Fruit fly (Drosophila melanogaster): Measurements from ENCODE around the gene sinu.
A peak's percentile ranks its signal among the peaks of the same experiment; 100 is the strongest.

The sinu gene

DNA sequence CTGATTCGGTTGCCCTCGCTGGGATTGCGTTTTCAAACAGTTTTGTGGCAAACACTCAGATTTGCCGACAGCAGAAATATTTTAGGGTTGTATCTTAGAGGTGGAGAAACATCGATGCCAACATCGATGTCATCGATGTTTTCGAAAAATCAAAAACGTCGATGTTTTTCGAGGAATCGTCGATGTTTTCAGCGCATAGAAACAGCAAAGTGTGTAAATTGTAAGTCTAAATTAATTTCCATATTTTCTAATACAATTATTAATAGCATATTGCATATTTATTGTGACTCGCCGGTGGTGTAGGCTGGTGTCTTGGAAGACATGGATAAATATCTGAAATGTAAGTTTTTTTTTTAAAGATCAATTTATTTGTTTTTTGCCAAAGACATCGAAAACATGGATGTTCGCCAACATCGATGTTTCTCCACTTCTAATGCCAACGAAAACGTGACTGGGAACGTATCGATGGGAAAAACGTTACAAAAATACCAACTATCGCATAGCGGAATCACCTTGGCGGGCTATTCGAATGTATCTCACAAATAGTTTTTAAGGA lies 42.5 kb upstream of the sinu start, which contains the start of gene TM9SF3:
TM9SF3 (minus strand) TSS at position 120 of the 556 bp plus-strand sequence.
- TF ChIP-seq fd96Ca (GFP tag; IDR thresholded peaks at IDR 0.05), result no peak
- no peak for TF ChIP-seq CG15710 (tag; optimal IDR thresholded peaks at IDR 0.05)
- no peak for TF ChIP-seq gl (tag; optimal IDR thresholded peaks at IDR 0.05)
- TF ChIP-seq CG34367 (tag; optimal IDR thresholded peaks at IDR 0.05), result no peak
- TF ChIP-seq CG32121 (GFP tag; IDR thresholded peaks at IDR 0.05), result no peak
- TF ChIP-seq CG14655 (GFP tag; optimal IDR thresholded peaks at IDR 0.05), result no peak
- no peak for TF ChIP-seq CG17806 (tag; optimal IDR thresholded peaks at IDR 0.05)
- TF ChIP-seq D1 (tag; optimal IDR thresholded peaks at IDR 0.05), result no peak
- no peak for TF ChIP-seq CG13204 (GFP tag; optimal IDR thresholded peaks at IDR 0.05)
- TF ChIP-seq CG9948 (tag; optimal IDR thresholded peaks at IDR 0.05), result no peak

DNA sequence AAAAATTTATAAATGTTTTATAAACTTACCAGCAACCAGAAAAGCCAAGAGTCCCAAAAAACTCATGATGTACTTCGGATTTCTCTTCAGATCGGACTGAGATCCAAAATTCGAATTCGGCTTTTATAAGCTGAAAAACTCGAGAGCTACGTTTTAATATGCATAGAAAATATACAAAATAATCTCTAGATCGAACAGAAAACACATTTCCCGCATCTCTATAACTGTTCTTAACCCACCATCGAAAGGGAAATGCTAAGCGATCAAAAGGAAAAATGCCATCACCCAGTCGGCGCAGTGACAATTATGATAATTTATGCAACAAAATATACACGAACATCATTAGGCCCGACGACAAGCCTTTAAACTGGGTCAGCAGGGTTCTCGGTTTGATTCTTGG lies 38.2 kb upstream of the sinu start, which contains the start of gene CG10591:
CG10591 (minus strand) TSS at position 101 of the 400 bp plus-strand sequence.
- TF ChIP-seq Pif1B (GFP tag; optimal IDR thresholded peaks at IDR 0.05), result no peak
- TF ChIP-seq D1 (tag; optimal IDR thresholded peaks at IDR 0.05), result no peak
- no peak for TF ChIP-seq CG15710 (tag; optimal IDR thresholded peaks at IDR 0.05)

DNA sequence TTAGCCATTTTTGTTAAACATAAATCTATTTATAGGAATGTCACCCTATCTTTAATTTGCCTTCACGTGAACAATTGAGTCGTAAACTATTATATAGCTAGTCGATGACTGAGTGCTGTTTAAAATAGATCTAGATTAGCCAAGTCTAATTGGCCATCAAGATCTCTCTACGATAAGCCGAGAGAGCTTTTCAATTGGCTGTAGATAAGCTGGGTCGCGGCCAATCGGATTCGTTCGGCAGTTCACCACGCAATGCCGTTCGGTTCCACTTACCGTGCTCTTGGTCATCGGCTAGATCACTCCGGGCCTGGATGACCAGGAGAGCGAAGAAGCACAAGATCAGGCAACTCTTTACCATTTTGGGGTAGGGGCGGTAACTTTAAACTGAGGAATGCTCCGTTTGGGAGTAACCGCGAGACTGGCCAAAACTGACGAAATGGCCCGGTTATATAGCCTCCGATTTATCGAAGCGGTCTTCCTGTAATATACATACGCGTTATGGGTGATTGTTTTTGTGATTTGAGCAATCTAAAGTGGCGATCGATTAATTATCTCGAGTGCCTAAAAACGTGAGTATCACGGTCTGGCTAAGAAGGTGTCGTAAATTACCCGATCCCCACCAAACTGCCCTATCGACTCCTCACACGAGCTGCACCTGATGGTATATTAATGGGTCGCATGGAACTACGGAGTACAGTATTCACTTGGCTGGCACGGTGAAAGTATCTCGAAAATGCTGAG lies 33.6 kb upstream of the sinu start, which contains the start of the genes Alp10 and Alp9:
Alp10 (minus strand) TSS at position 420 of the 741 bp plus-strand sequence.
Alp9 (plus strand) TSS at position 690 of the 741 bp plus-strand sequence.
- TF ChIP-seq EcR (GFP tag; optimal IDR thresholded peaks at IDR 0.05) (no peak), Pif1A (GFP tag; optimal IDR thresholded peaks at IDR 0.05) (no peak)

DNA sequence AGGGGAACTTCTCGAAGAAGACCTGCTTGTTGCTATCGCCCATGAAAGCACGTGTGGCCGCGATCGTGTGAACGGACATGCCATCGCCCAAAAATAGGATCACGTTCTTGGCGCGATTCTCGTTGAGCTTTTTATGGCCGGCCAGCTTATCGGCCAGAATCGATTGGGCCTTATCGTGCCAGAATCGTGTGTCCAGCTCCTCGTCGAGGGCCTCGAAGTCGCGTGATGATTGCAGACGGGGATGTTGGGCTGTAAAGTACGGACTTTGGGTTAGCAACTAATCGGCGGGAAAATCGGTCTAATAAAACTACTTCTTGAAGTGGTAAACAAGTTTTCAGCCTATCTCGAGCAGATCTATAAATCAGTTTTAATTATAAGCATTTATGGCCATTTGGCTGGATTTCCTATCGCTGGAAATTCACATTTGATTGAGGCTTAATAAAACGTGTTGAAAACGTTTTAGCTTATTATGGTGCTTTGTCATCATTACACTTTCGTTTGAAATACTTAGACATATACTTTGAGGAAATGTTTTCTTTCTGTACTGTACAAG lies 32.8 kb upstream of the sinu start:
- TF ChIP-seq fd96Ca (GFP tag; IDR thresholded peaks at IDR 0.05) (no peak), CG8301 (tag; optimal IDR thresholded peaks at IDR 0.05) (no peak), CG14655 (GFP tag; optimal IDR thresholded peaks at IDR 0.05) (no peak), CG34367 (tag; optimal IDR thresholded peaks at IDR 0.05) (no peak), CG9948 (tag; optimal IDR thresholded peaks at IDR 0.05) (no peak), D1 (tag; optimal IDR thresholded peaks at IDR 0.05) (no peak), Pif1A (GFP tag; optimal IDR thresholded peaks at IDR 0.05) (no peak), CG8159 (tag; optimal IDR thresholded peaks at IDR 0.05) (no peak)

DNA sequence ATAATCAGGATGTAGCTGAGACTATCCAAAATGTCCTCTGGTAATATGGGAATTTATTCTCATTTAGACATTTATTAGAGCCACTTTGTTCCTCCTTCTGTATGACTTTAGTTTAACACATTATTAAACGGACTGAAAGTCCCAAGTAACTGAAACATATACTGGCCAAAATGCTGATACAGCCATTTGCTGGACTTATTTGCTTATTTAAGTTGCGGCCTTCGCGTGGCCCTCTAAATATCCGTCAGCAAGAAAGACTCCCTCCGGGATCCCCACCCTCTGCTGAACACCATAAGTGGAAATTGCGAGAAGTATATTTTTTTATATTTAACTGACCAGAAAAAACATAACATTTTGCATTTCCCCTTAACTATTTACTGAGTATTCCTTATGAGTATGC lies 31.0 kb upstream of the sinu start, which contains the start of gene spo:
spo (minus strand) TSS at position 135 of the 400 bp plus-strand sequence.
- TF ChIP-seq CG32121 (GFP tag; IDR thresholded peaks at IDR 0.05), result no peak
- no peak for TF ChIP-seq EcR (GFP tag; optimal IDR thresholded peaks at IDR 0.05)
- no peak for TF ChIP-seq Ets98B (GFP tag; IDR thresholded peaks at IDR 0.05)
- no peak for TF ChIP-seq Pif1A (GFP tag; optimal IDR thresholded peaks at IDR 0.05)

DNA sequence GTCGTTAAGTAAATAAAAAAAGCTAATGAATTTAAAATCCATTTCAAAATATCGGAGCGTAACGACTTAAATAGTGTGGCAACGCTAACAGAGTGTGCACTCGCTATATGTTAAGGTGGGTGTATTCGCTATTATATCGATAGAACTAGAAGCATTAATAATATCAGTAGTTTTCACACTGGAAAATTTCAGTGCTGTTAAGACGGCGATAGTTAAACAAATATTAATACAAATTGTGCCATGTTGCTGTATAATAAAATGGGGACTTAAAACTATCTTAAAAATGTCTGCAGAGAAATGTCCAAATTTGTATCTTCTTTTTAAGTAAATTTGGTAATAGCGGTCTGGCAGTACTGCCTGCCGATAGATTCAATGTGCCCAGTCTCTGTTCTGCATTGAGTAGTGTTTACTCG lies 21.9 kb upstream of the sinu start:
- TF ChIP-seq fd96Ca (GFP tag; IDR thresholded peaks at IDR 0.05), result peak; percentile 76; the same call in 2 of the 3 replicates
- peak; percentile 57 for TF ChIP-seq CG32121 (GFP tag; IDR thresholded peaks at IDR 0.05)
- TF ChIP-seq CG34367 (tag; optimal IDR thresholded peaks at IDR 0.05), result peak; percentile 65
- peak; percentile 60; the same call in 1 of the 2 replicates for TF ChIP-seq CG10348 (GFP tag; IDR thresholded peaks at IDR 0.05)
- peak; percentile 75 for TF ChIP-seq CG15710 (tag; optimal IDR thresholded peaks at IDR 0.05)
- TF ChIP-seq CG4496 (GFP tag; IDR thresholded peaks at IDR 0.05), result peak; percentile 90
- TF ChIP-seq rn (GFP tag; IDR thresholded peaks at IDR 0.05), result peak; percentile 71
- no peak for TF ChIP-seq CG9948 (tag; optimal IDR thresholded peaks at IDR 0.05)
- TF ChIP-seq Ets98B (GFP tag; IDR thresholded peaks at IDR 0.05), result peak; percentile 85
- TF ChIP-seq CG13204 (GFP tag; optimal IDR thresholded peaks at IDR 0.05), result no peak

DNA sequence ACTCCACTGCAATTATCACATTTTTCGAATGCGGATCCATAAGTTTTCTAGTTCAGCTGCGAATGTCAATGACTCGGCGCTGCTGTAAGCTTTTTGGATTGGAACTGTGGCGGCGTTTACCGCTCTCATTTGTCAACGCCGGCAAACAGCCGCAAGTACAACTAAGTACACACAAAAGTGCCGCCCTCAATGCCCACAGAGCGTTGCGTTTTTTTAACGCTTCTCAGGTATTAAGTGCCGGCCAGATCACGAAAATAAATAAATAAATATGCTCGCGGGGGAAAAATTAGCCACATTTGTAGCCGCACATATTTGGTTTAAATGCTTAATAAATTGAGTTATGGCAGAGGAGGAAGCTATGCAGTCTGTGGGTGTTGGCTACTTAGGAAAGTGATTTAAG lies 20.1 kb upstream of the sinu start:
- no peak for TF ChIP-seq CG14655 (GFP tag; optimal IDR thresholded peaks at IDR 0.05)
- no peak for TF ChIP-seq Pif1A (GFP tag; optimal IDR thresholded peaks at IDR 0.05)
- no peak for TF ChIP-seq gl (tag; optimal IDR thresholded peaks at IDR 0.05)
- no peak for TF ChIP-seq CG8301 (tag; optimal IDR thresholded peaks at IDR 0.05)

DNA sequence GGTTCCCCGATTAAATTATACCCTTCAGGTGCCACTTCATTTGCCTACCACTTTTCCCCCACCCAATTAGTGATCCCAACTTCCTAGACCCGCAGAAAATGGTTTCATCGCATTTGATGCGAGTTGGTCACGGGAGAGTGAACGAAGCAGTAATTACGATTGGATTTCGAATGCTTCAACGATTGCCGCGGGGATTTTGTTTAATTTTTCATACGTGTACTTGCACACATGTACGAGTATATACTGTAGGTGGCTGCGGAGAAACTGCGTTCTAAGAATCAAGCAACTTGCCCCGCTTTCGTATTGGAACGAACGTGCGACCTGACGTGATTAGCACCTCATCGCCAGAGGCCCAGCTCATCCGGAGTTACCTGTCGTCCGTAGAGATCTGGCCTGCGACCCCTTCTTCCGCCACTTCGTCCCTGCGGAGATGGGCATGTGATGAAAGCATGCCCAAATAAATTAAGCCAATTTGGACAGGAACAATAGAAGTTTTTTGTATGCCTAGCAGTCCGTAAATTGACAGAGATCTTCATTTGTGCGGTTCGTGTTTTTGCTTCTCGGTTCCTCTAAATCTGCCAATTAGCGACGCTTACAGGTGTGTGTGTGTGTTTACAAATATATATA lies 19.2 kb upstream of the sinu start:
- TF ChIP-seq CG4496 (GFP tag; IDR thresholded peaks at IDR 0.05) (0 out of 3 replicates have a peak, but pooled peaks have one; percentile 21), gl (tag; optimal IDR thresholded peaks at IDR 0.05) (no peak), EcR (GFP tag; optimal IDR thresholded peaks at IDR 0.05) (no peak), CG9948 (tag; optimal IDR thresholded peaks at IDR 0.05) (no peak), fd96Ca (GFP tag; IDR thresholded peaks at IDR 0.05) (no peak), CG34367 (tag; optimal IDR thresholded peaks at IDR 0.05) (no peak), CG32121 (GFP tag; IDR thresholded peaks at IDR 0.05) (no peak)
